Worm (Caenorhabditis elegans) whole organism, mixed stage, embryonic: Measurements from ENCODE around the gene rgef-1.
A peak's percentile ranks its signal among the peaks of the same experiment; 100 is the strongest.

Experiments
- M03D4.4 ChIP-seq: sonication (generic microtip); optimal IDR thresholded peaks from 2 replicates; lab custom pipeline; 2017; ENCODE audit warnings: mild to moderate bottlenecking, missing genetic modification characterization, missing compliant biosample characterization
- bed-3 ChIP-seq: fragments of 200-800 bp; sonication (Bioruptor generic); optimal IDR thresholded peaks from 3 replicates; lab custom pipeline; 2018; ENCODE audit warnings: mild to moderate bottlenecking, missing genetic modification characterization, moderate library complexity, missing compliant biosample characterization
- blmp-1 ChIP-seq: fragments of 150-350 bp; optimal IDR thresholded peaks from 2 replicates; lab custom pipeline; 2014; ENCODE audit warnings: missing biosample characterization, missing genetic modification characterization
- ceh-39 ChIP-seq: fragments of 150-350 bp; optimal IDR thresholded peaks from 2 replicates; lab custom pipeline; 2014; ENCODE audit warnings: missing biosample characterization, missing genetic modification characterization
- ceh-43 ChIP-seq: fragments of 200-800 bp; sonication (Bioruptor generic); optimal IDR thresholded peaks from 2 replicates; lab custom pipeline; 2018; ENCODE audit warnings: mild to moderate bottlenecking, missing genetic modification characterization, moderate library complexity, missing compliant biosample characterization
- ceh-83 ChIP-seq: fragments of 200-800 bp; sonication (Bioruptor generic); optimal IDR thresholded peaks from 2 replicates; lab custom pipeline; 2018; ENCODE audit warnings: mild to moderate bottlenecking, missing genetic modification characterization, missing compliant biosample characterization
- ces-1 ChIP-seq: fragments of 150-350 bp; optimal IDR thresholded peaks from 2 replicates; lab custom pipeline; 2014; ENCODE audit warnings: missing biosample characterization, missing genetic modification reagents, missing genetic modification characterization
- cnd-1 ChIP-seq: fragments of 200-800 bp; sonication (Bioruptor generic); optimal IDR thresholded peaks from 2 replicates; lab custom pipeline; 2018; ENCODE audit warnings: mild to moderate bottlenecking, missing genetic modification characterization, missing compliant biosample characterization
- drap-1 ChIP-seq: fragments of 200-800 bp; sonication (Bioruptor generic); optimal IDR thresholded peaks from 3 replicates; lab custom pipeline; 2018; ENCODE audit warnings: mild to moderate bottlenecking, missing genetic modification characterization, missing compliant biosample characterization
- elt-1 ChIP-seq: sonication (generic microtip); optimal IDR thresholded peaks from 2 replicates; lab custom pipeline; 2017; ENCODE audit warnings: missing genetic modification characterization, mild to moderate bottlenecking, missing compliant biosample characterization, antibody characterized with exemption, moderate library complexity, borderline replicate concordance; ENCODE audit not compliant: insufficient read depth
- elt-3 ChIP-seq: fragments of 150-350 bp; optimal IDR thresholded peaks from 2 replicates; lab custom pipeline; 2014; ENCODE audit warnings: missing biosample characterization, missing genetic modification characterization
- flh-1 ChIP-seq: fragments of 200-800 bp; sonication (Bioruptor generic); optimal IDR thresholded peaks from 2 replicates; lab custom pipeline; 2018; ENCODE audit warnings: mild to moderate bottlenecking, missing genetic modification characterization, moderate library complexity, missing compliant biosample characterization
- ham-2 ChIP-seq: fragments of 200-800 bp; sonication (Bioruptor generic); optimal IDR thresholded peaks from 2 replicates; lab custom pipeline; 2018; ENCODE audit warnings: mild to moderate bottlenecking, missing genetic modification characterization, missing compliant biosample characterization
- hlh-1 ChIP-seq: fragments of 150-350 bp; optimal IDR thresholded peaks from 2 replicates; lab custom pipeline; 2014; ENCODE audit warnings: missing biosample characterization, missing genetic modification reagents, missing genetic modification characterization
- lin-13 ChIP-seq: fragments of 150-350 bp; optimal IDR thresholded peaks from 2 replicates; lab custom pipeline; 2014; ENCODE audit warnings: missing biosample characterization, missing genetic modification characterization
- lin-32 ChIP-seq: fragments of 200-800 bp; sonication (Bioruptor generic); optimal IDR thresholded peaks from 2 replicates; lab custom pipeline; 2018; ENCODE audit warnings: mild to moderate bottlenecking, missing genetic modification characterization, missing compliant biosample characterization
- lsy-2 ChIP-seq: fragments of 150-350 bp; optimal IDR thresholded peaks from 2 replicates; lab custom pipeline; 2014; ENCODE audit warnings: missing biosample characterization, missing genetic modification characterization
- mab-5 ChIP-seq: fragments of 150-350 bp; optimal IDR thresholded peaks from 2 replicates; lab custom pipeline; 2014; ENCODE audit warnings: missing biosample characterization, missing genetic modification characterization
- mep-1 ChIP-seq: fragments of 150-350 bp; optimal IDR thresholded peaks from 2 replicates; lab custom pipeline; 2017; ENCODE audit warnings: missing biosample characterization, missing genetic modification reagents, missing genetic modification characterization, inconsistent platforms
- mls-2 ChIP-seq: sonication (generic microtip); optimal IDR thresholded peaks from 2 replicates; lab custom pipeline; 2016; ENCODE audit warnings: mild to moderate bottlenecking, missing genetic modification characterization, moderate library complexity, missing compliant biosample characterization
- nhr-12 ChIP-seq: fragments of 150-350 bp; optimal IDR thresholded peaks from 2 replicates; lab custom pipeline; 2014; ENCODE audit warnings: missing biosample characterization, missing genetic modification characterization
- nhr-2 ChIP-seq: fragments of 150-350 bp; optimal IDR thresholded peaks from 2 replicates; lab custom pipeline; 2014; ENCODE audit warnings: missing biosample characterization, missing genetic modification characterization
- nhr-237 ChIP-seq: fragments of 150-350 bp; optimal IDR thresholded peaks from 2 replicates; lab custom pipeline; 2014; ENCODE audit warnings: missing biosample characterization, missing genetic modification characterization
- nhr-28 ChIP-seq: fragments of 150-350 bp; optimal IDR thresholded peaks from 2 replicates; lab custom pipeline; 2014; ENCODE audit warnings: missing biosample characterization, missing genetic modification characterization
- nhr-76 ChIP-seq: sonication (generic microtip); optimal IDR thresholded peaks from 2 replicates; lab custom pipeline; 2017; ENCODE audit warnings: missing biosample characterization, missing genetic modification characterization
- pha-4 ChIP-seq: fragments of 150-350 bp; optimal IDR thresholded peaks from 2 replicates; lab custom pipeline; 2018; ENCODE audit warnings: missing biosample characterization, missing genetic modification reagents, missing genetic modification characterization
- sem-2 ChIP-seq: fragments of 200-800 bp; sonication (Bioruptor generic); optimal IDR thresholded peaks from 2 replicates; lab custom pipeline; 2018; ENCODE audit warnings: mild to moderate bottlenecking, missing genetic modification characterization, missing compliant biosample characterization
- snpc-4 ChIP-seq: fragments of 150-350 bp; optimal IDR thresholded peaks from 2 replicates; lab custom pipeline; 2014; ENCODE audit warnings: missing biosample characterization, missing genetic modification characterization
- sptf-1 ChIP-seq: sonication (generic microtip); optimal IDR thresholded peaks from 2 replicates; lab custom pipeline; 2017; ENCODE audit warnings: mild to moderate bottlenecking, missing genetic modification characterization, moderate library complexity, missing compliant biosample characterization
- tbx-8 ChIP-seq: fragments of 200-800 bp; sonication (Bioruptor generic); optimal IDR thresholded peaks from 2 replicates; lab custom pipeline; 2018; ENCODE audit warnings: mild to moderate bottlenecking, missing genetic modification characterization, moderate library complexity, missing compliant biosample characterization
- unc-120 ChIP-seq: sonication (generic microtip); optimal IDR thresholded peaks from 2 replicates; lab custom pipeline; 2017; ENCODE audit warnings: missing genetic modification characterization, missing compliant biosample characterization; ENCODE audit not compliant: poor library complexity, severe bottlenecking
- unc-39 ChIP-seq: fragments of 150-350 bp; optimal IDR thresholded peaks from 2 replicates; lab custom pipeline; 2014; ENCODE audit warnings: missing biosample characterization, missing genetic modification characterization
- unc-62 ChIP-seq: fragments of 150-350 bp; optimal IDR thresholded peaks from 2 replicates; lab custom pipeline; 2014; ENCODE audit warnings: missing biosample characterization, missing genetic modification reagents, missing genetic modification characterization
- zip-8 ChIP-seq: fragments of 150-350 bp; optimal IDR thresholded peaks from 2 replicates; lab custom pipeline; 2014; ENCODE audit warnings: missing biosample characterization, missing genetic modification characterization
- ztf-11 ChIP-seq: fragments of 150-350 bp; optimal IDR thresholded peaks from 2 replicates; lab custom pipeline; 2014; ENCODE audit warnings: missing biosample characterization, missing genetic modification characterization

The rgef-1 gene

DNA sequence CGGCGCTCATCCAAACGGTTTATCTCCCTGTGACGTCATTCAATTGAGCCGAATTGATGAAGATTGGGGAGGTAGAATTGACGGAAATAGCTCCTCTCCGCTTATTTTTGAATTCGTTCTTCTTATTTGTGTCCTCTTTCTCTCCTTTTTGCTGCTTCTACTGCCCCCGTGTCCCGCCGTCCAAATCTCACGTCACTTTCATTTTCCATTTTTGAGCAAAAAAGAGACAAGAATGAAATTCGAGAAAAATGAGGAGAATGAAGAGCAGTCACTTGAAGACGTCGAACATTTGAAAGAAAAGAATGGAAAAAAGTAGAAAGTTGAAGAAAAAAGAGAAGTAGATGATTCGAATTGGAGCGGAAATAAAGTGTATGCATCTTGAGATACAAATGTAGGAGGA is 2.1 kb upstream of the rgef-1 start:
- TF ChIP-seq zip-8 (tag; lab: Kevin White, UChicago) (peak; percentile 50), lsy-2 (tag; lab: Kevin White, UChicago) (no peak)

DNA sequence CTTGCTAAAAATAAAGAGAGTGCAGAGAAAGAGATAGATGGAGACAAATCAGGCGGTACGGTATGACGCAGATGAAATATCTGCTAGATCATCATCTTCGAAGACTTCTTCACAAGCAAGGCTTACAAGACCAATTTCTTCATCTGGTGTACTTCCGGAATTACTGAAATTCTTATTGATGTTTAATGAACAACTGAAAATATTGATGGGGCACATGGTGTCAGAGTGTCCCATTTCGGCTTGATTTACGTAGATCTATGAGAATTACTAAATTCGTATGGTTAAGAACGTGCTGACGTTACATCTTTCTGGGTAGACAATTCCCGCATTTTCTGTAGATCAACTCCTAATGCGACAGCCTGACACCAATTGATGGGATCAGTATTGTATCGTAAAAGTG is 4.8 kb downstream of the rgef-1 start:
- TF ChIP-seq snpc-4 (tag; lab: Kevin White, UChicago), result no peak
- no peak for TF ChIP-seq nhr-28 (tag; lab: Kevin White, UChicago)
- TF ChIP-seq ham-2, result no peak
- no peak for TF ChIP-seq mls-2
- TF ChIP-seq cnd-1, result no peak
- TF ChIP-seq nhr-2, result no peak
- no peak for TF ChIP-seq ceh-39 (tag; lab: Kevin White, UChicago)
- no peak for TF ChIP-seq elt-1
- TF ChIP-seq M03D4.4 (tag; lab: Kevin White, UChicago), result no peak
- no peak for TF ChIP-seq pha-4

DNA sequence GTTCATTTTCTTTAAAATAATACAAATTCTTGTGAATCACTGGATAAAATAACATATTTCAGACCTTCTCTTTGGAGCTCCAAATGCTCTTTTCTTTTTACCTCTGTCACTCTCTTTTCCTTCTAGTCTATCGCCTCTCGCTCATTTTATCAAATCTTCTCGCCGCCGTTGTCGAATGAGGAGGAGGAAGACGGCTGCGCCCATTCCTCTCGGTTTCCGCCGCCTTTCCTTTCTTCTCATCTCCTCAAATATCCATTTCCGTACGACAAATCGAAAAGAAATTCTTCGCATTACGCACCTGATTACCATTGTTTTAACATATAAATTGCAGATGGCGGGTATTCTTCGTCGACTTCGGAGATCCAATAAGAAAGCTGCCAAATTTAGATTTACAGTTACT is 11.2 kb downstream of the rgef-1 start, which contains the start of gene ehbp-1:
Gene ehbp-1 (plus strand): TSS at position 332 of the 400 bp plus-strand sequence.
- TF ChIP-seq M03D4.4 (tag; lab: Kevin White, UChicago) (no peak), lsy-2 (tag; lab: Kevin White, UChicago) (no peak), ces-1 (GFP tag; lab: Kevin White, UChicago) (peak; percentile 78), ham-2 (no peak), sem-2 (GFP tag; lab: Kevin White, UChicago) (no peak), mls-2 (no peak), zip-8 (tag; lab: Kevin White, UChicago) (no peak), unc-120 (peak; percentile 58), hlh-1 (no peak), mep-1 (tag; lab: Kevin White, UChicago) (no peak)

DNA sequence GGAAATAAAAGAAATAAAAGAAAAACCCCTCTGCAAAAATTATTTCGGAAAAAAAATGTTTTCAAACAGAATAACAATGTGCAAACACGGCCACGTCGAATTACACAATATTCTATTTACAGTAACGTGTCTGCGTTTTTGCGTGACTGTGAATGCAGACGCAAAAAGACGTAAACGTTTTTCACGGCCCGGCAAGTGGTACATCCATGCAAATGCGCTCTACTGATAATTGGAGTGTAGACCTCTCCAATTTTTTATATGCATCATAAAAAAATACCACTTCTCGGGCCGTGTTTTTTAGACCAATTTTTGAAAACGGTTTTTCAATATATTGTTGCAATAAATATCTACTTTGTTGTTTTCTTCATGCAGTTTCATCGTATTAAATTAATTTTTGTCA is 12.0 kb downstream of the rgef-1 start, which contains the start of gene nstp-10:
Gene nstp-10 (minus strand): TSS at position 378 of the 400 bp plus-strand sequence.
- no peak for TF ChIP-seq sem-2 (GFP tag; lab: Kevin White, UChicago)
- peak; percentile 8 for TF ChIP-seq nhr-237 (tag; lab: Kevin White, UChicago)
- peak; percentile 47 for TF ChIP-seq lin-13
- peak; percentile 84 for TF ChIP-seq lsy-2 (tag; lab: Kevin White, UChicago)
- TF ChIP-seq unc-62, result no peak
- no peak for TF ChIP-seq bed-3 (GFP tag; lab: Kevin White, UChicago)
- TF ChIP-seq tbx-8 (GFP tag; lab: Kevin White, UChicago), result no peak
- no peak for TF ChIP-seq nhr-28 (tag; lab: Kevin White, UChicago)
- peak; percentile 81 for TF ChIP-seq mep-1 (tag; lab: Kevin White, UChicago)
- TF ChIP-seq ces-1 (GFP tag; lab: Kevin White, UChicago), result peak; percentile 28
- TF ChIP-seq flh-1 (GFP tag; lab: Kevin White, UChicago), result no peak

DNA sequence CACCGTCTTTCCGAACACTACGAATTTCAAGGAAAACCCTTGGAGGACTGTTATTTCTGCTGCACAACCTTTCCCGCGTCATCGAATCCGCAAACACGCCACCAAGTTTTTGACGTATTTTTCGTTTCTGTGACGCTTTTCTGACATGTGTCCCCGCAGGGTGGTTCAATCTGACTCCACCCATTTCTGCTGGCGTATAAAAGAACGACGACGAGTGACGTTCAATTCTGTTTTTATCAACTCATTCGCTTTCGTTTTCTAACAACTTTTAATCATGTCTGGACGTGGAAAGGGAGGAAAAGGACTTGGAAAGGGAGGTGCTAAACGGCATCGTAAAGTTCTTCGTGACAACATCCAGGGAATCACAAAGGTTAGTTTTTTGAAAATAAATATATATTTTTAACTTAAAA is 14.6 kb downstream of the rgef-1 start, which contains the start of gene his-37:
Gene his-37 (plus strand): TSS at position 246 of the 410 bp plus-strand sequence.
- TF ChIP-seq unc-120 (peak; percentile 85), flh-1 (GFP tag; lab: Kevin White, UChicago) (no peak), sem-2 (GFP tag; lab: Kevin White, UChicago) (no peak), elt-3 (tag; lab: Kevin White, UChicago) (peak; percentile 54), bed-3 (GFP tag; lab: Kevin White, UChicago) (no peak), mls-2 (peak; percentile 70), nhr-237 (tag; lab: Kevin White, UChicago) (peak; percentile 96), lsy-2 (tag; lab: Kevin White, UChicago) (peak; percentile 86), drap-1 (GFP tag; lab: Kevin White, UChicago) (peak; percentile 79), nhr-76 (tag; lab: Kevin White, UChicago) (no peak), nhr-28 (tag; lab: Kevin White, UChicago) (peak; percentile 33), zip-8 (tag; lab: Kevin White, UChicago) (no peak), sptf-1 (tag; lab: Kevin White, UChicago) (peak; percentile 76), ceh-43 (GFP tag; lab: Kevin White, UChicago) (peak; percentile 54), tbx-8 (GFP tag; lab: Kevin White, UChicago) (peak; percentile 59), unc-39 (tag; lab: Kevin White, UChicago) (no peak), ceh-83 (peak; percentile 68), lin-32 (GFP tag; lab: Kevin White, UChicago) (peak; percentile 8), ztf-11 (tag; lab: Kevin White, UChicago) (peak; percentile 78), ces-1 (GFP tag; lab: Kevin White, UChicago) (peak; percentile 78), ceh-39 (tag; lab: Kevin White, UChicago) (peak; percentile 86), elt-1 (no peak), unc-62 (peak; percentile 97), pha-4 (peak; percentile 95), mep-1 (tag; lab: Kevin White, UChicago) (peak; percentile 97), snpc-4 (tag; lab: Kevin White, UChicago) (no peak), M03D4.4 (tag; lab: Kevin White, UChicago) (peak; percentile 72), ham-2 (peak; percentile 29), nhr-2 (peak; percentile 38), blmp-1 (tag; lab: Kevin White, UChicago) (no peak), cnd-1 (peak; percentile 49), hlh-1 (peak; percentile 76), mab-5 (tag; lab: Kevin White, UChicago) (peak; percentile 36), lin-13 (peak; percentile 96), nhr-12 (tag; lab: Kevin White, UChicago) (no peak)
